Worm (Caenorhabditis elegans): ENCODE data around the gene prp-8.

- no peak for TF ChIP-seq mxl-3 (GFP tag; optimal IDR thresholded peaks at IDR 0.05)
- no peak for TF ChIP-seq pha-4 (GFP tag; IDR thresholded peaks at IDR 0.05)
- TF ChIP-seq pha-4 (tag; optimal IDR thresholded peaks at IDR 0.05) = no peak
- no peak for TF ChIP-seq lsy-2 (tag; optimal IDR thresholded peaks at IDR 0.05)
- TF ChIP-seq egl-27 (tag; optimal IDR thresholded peaks at IDR 0.05) = no peak
- no peak for TF ChIP-seq duxl-1 (tag; optimal IDR thresholded peaks at IDR 0.05; ENCODE audit: poor library complexity)
- TF ChIP-seq attf-4 (tag; optimal IDR thresholded peaks at IDR 0.05) = no peak
- no peak; the same call in 1 of the 2 replicates for TF ChIP-seq set-16 (GFP tag; IDR thresholded peaks at IDR 0.05)
- TF ChIP-seq unc-62 (GFP tag; optimal IDR thresholded peaks at IDR 0.05 in 1 of 2) = no peak
- no peak for TF ChIP-seq unc-62 (tag; optimal IDR thresholded peaks at IDR 0.05)
- TF ChIP-seq spr-1 (tag; optimal IDR thresholded peaks at IDR 0.05) = no peak
- no peak for TF ChIP-seq skn-1 (tag; optimal IDR thresholded peaks at IDR 0.05)
- no peak for TF ChIP-seq nhr-237 (tag; optimal IDR thresholded peaks at IDR 0.05)
- no peak for TF ChIP-seq fos-1 (tag; optimal IDR thresholded peaks at IDR 0.05)
These were observed 52.1 kb downstream of the prp-8 start, which contains the start of gene unc-86 for ce11 chrIII:8216224-8216623.
